Fruit fly (Drosophila melanogaster) whole organism, prepupa: ENCODE data around the gene CG7601.
A peak's percentile ranks its signal among the peaks of the same experiment; 100 is the strongest.

ENCODE experiments used
- Blimp-1 ChIP-seq: fragments of 200-800 bp; sonication (Bioruptor generic); optimal IDR thresholded peaks from 3 replicates; lab custom pipeline; 2017; ENCODE audit warnings: missing biosample characterization, missing genetic modification characterization, mild to moderate bottlenecking, moderate library complexity, missing genetic modification reagents
- CG10631 ChIP-seq: fragments of 200-800 bp; sonication (Bioruptor generic); optimal IDR thresholded peaks from 2 replicates; lab custom pipeline; 2016; ENCODE audit warnings: missing biosample characterization, missing genetic modification characterization
- CG10669 ChIP-seq: fragments of 200-800 bp; sonication (Bioruptor generic); optimal IDR thresholded peaks from 3 replicates; lab custom pipeline; 2018; ENCODE audit warnings: missing biosample characterization, mild to moderate bottlenecking, missing genetic modification characterization, moderate library complexity
- CG11294 ChIP-seq: fragments of 200-800 bp; sonication (Bioruptor generic); IDR thresholded peaks from 2 replicates; pipeline ENCODE4 v1.3.6; 2022; ENCODE audit warnings: missing biosample characterization, missing genetic modification characterization
- CG11902 ChIP-seq: fragments of 200-800 bp; sonication (Bioruptor generic); optimal IDR thresholded peaks from 3 replicates; lab custom pipeline; 2016; ENCODE audit warnings: missing biosample characterization, missing genetic modification characterization
- CG15336 ChIP-seq: fragments of 200-800 bp; sonication (Bioruptor generic); IDR thresholded peaks from 2 replicates; pipeline ENCODE4 v1.3.6; 2022; ENCODE audit warnings: missing biosample characterization, missing genetic modification characterization
- CG1621 ChIP-seq: fragments of 200-800 bp; sonication (Bioruptor generic); optimal IDR thresholded peaks from 3 replicates; lab custom pipeline; 2018; ENCODE audit warnings: missing biosample characterization, mild to moderate bottlenecking, missing genetic modification characterization
- CG31627 ChIP-seq: fragments of 200-800 bp; sonication (Bioruptor generic); optimal IDR thresholded peaks from 3 replicates; lab custom pipeline; 2016; ENCODE audit warnings: missing biosample characterization, missing genetic modification characterization
- CG34406 ChIP-seq: fragments of 200-800 bp; sonication (Bioruptor generic); optimal IDR thresholded peaks from 3 replicates; lab custom pipeline; 2016; ENCODE audit warnings: missing biosample characterization, missing genetic modification characterization
- CG6163 ChIP-seq: fragments of 200-800 bp; sonication (Bioruptor generic); IDR thresholded peaks from 3 replicates; pipeline ENCODE4 v1.3.6; 2022; ENCODE audit warnings: missing biosample characterization, missing genetic modification characterization
- CG6792 ChIP-seq: fragments of 200-800 bp; sonication (Bioruptor generic); optimal IDR thresholded peaks from 3 replicates; lab custom pipeline; 2016; ENCODE audit warnings: missing biosample characterization, missing genetic modification characterization
- CG6808 ChIP-seq: fragments of 200-800 bp; sonication (Bioruptor generic); optimal IDR thresholded peaks from 3 replicates; lab custom pipeline; 2017; ENCODE audit warnings: missing biosample characterization, missing genetic modification characterization, mild to moderate bottlenecking, moderate library complexity, missing genetic modification reagents
- CG6854 ChIP-seq: fragments of 200-800 bp; sonication (Bioruptor generic); optimal IDR thresholded peaks from 2 replicates; lab custom pipeline; 2017; ENCODE audit warnings: missing biosample characterization, mild to moderate bottlenecking, missing genetic modification characterization
- CG8119 ChIP-seq: fragments of 200-800 bp; sonication (Bioruptor generic); IDR thresholded peaks from 3 replicates; pipeline ENCODE4 v1.3.6; 2022; ENCODE audit warnings: missing biosample characterization, missing genetic modification characterization
- CG8319 ChIP-seq: fragments of 200-800 bp; sonication (Bioruptor generic); optimal IDR thresholded peaks from 3 replicates; lab custom pipeline; 2016; ENCODE audit warnings: missing biosample characterization, missing genetic modification characterization
- CG8632 ChIP-seq: fragments of 200-800 bp; sonication (Bioruptor generic); optimal IDR thresholded peaks from 3 replicates; lab custom pipeline; 2016; ENCODE audit warnings: missing biosample characterization, missing genetic modification characterization
- CG9139 ChIP-seq: fragments of 200-800 bp; sonication (Bioruptor generic); optimal IDR thresholded peaks from 3 replicates; lab custom pipeline; 2017; ENCODE audit warnings: missing biosample characterization, mild to moderate bottlenecking, missing genetic modification characterization
- Eip75B ChIP-seq: fragments of 200-800 bp; sonication (Bioruptor generic); optimal IDR thresholded peaks from 3 replicates; lab custom pipeline; 2016; ENCODE audit warnings: missing biosample characterization, missing genetic modification characterization
- Eip93F ChIP-seq: fragments of 200-800 bp; sonication (Bioruptor generic); optimal IDR thresholded peaks from 2 replicates; lab custom pipeline; 2016; ENCODE audit warnings: missing biosample characterization, mild to moderate bottlenecking, missing genetic modification characterization
- Ets21C ChIP-seq: fragments of 200-800 bp; sonication (Bioruptor generic); optimal IDR thresholded peaks from 3 replicates; lab custom pipeline; 2016; ENCODE audit warnings: missing biosample characterization, missing genetic modification characterization
- Gug ChIP-seq: fragments of 200-800 bp; sonication (Bioruptor generic); IDR thresholded peaks from 2 replicates; pipeline ENCODE4 v1.3.6; 2022; ENCODE audit warnings: missing biosample characterization, missing genetic modification characterization
- Hr38 ChIP-seq: sonication (Bioruptor generic); optimal IDR thresholded peaks from 2 replicates; lab custom pipeline; 2016; ENCODE audit warnings: missing biosample characterization, missing genetic modification characterization
- Hr4 ChIP-seq: fragments of 200-800 bp; sonication (Bioruptor generic); optimal IDR thresholded peaks from 3 replicates; lab custom pipeline; 2016; ENCODE audit warnings: missing biosample characterization, missing genetic modification characterization
- Lpt ChIP-seq: fragments of 200-800 bp; sonication (Bioruptor generic); optimal IDR thresholded peaks from 3 replicates; lab custom pipeline; 2016; ENCODE audit warnings: missing biosample characterization, missing genetic modification characterization
- Met ChIP-seq: fragments of 200-800 bp; sonication (Bioruptor generic); optimal IDR thresholded peaks from 3 replicates; lab custom pipeline; 2016; ENCODE audit warnings: missing biosample characterization, missing genetic modification characterization
- OdsH ChIP-seq: fragments of 200-800 bp; sonication (Bioruptor generic); optimal IDR thresholded peaks from 3 replicates; lab custom pipeline; 2016; ENCODE audit warnings: missing biosample characterization, missing genetic modification characterization
- Smox ChIP-seq: fragments of 200-800 bp; sonication (Bioruptor generic); optimal IDR thresholded peaks from 3 replicates; lab custom pipeline; 2016; ENCODE audit warnings: missing biosample characterization, missing genetic modification characterization
- Sox102F ChIP-seq: fragments of 200-800 bp; sonication (Bioruptor generic); optimal IDR thresholded peaks from 2 replicates; lab custom pipeline; 2016; ENCODE audit warnings: missing biosample characterization, mild to moderate bottlenecking, missing genetic modification characterization
- Sox15 ChIP-seq: fragments of 200-800 bp; sonication (Bioruptor generic); optimal IDR thresholded peaks from 3 replicates; lab custom pipeline; 2016; ENCODE audit warnings: missing biosample characterization, missing genetic modification characterization
- achi ChIP-seq: fragments of 200-800 bp; sonication (Bioruptor generic); optimal IDR thresholded peaks from 3 replicates; lab custom pipeline; 2016; ENCODE audit warnings: missing biosample characterization, missing genetic modification characterization
- cyc ChIP-seq: fragments of 200-800 bp; sonication (Bioruptor generic); optimal IDR thresholded peaks from 3 replicates; lab custom pipeline; 2016; ENCODE audit warnings: missing biosample characterization, missing genetic modification characterization
- dsx ChIP-seq: fragments of 200-800 bp; optimal IDR thresholded peaks from 3 replicates; lab custom pipeline; 2019; ENCODE audit warnings: missing biosample characterization, mild to moderate bottlenecking, missing genetic modification characterization, moderate library complexity; ENCODE audit not compliant: poor library complexity, severe bottlenecking
- eg ChIP-seq: fragments of 200-800 bp; sonication (Bioruptor generic); IDR thresholded peaks from 3 replicates; pipeline ENCODE4 v1.3.6; 2022; ENCODE audit warnings: missing biosample characterization, missing genetic modification characterization
- esn ChIP-seq: fragments of 200-800 bp; sonication (Bioruptor generic); optimal IDR thresholded peaks from 2 replicates; lab custom pipeline; 2016; ENCODE audit warnings: missing biosample characterization, mild to moderate bottlenecking, missing genetic modification characterization, moderate library complexity
- fd59A ChIP-seq: fragments of 200-800 bp; sonication (Bioruptor generic); optimal IDR thresholded peaks from 2 replicates; lab custom pipeline; 2017; ENCODE audit warnings: missing biosample characterization, mild to moderate bottlenecking, missing genetic modification characterization, missing genetic modification reagents
- fd85E ChIP-seq: fragments of 200-800 bp; sonication (Bioruptor generic); optimal IDR thresholded peaks from 3 replicates; lab custom pipeline; 2016; ENCODE audit warnings: missing biosample characterization, missing genetic modification characterization
- fkh ChIP-seq: fragments of 200-800 bp; sonication (Bioruptor generic); optimal IDR thresholded peaks from 3 replicates; lab custom pipeline; 2017; ENCODE audit warnings: missing biosample characterization, mild to moderate bottlenecking, missing genetic modification characterization, moderate library complexity
- lz ChIP-seq: fragments of 200-800 bp; sonication (Bioruptor generic); optimal IDR thresholded peaks from 3 replicates; lab custom pipeline; 2016; ENCODE audit warnings: missing biosample characterization, missing genetic modification characterization
- net ChIP-seq: fragments of 200-800 bp; sonication (Bioruptor generic); optimal IDR thresholded peaks from 3 replicates; lab custom pipeline; 2016; ENCODE audit warnings: missing biosample characterization, missing genetic modification characterization
- pdm3 ChIP-seq: fragments of 200-800 bp; sonication (Bioruptor generic); optimal IDR thresholded peaks from 3 replicates; lab custom pipeline; 2016; ENCODE audit warnings: missing biosample characterization, missing genetic modification characterization
- salr ChIP-seq, 2 experiments: fragments of 200-800 bp; sonication (Bioruptor generic); optimal IDR thresholded peaks; 3 replicates each; lab custom pipeline; 2016 to 2018; ENCODE audit warnings: missing biosample characterization in 2 of 2, missing genetic modification characterization in 2 of 2, mild to moderate bottlenecking in 1 of 2
- spab ChIP-seq: fragments of 200-800 bp; sonication (Bioruptor generic); optimal IDR thresholded peaks from 2 replicates; lab custom pipeline; 2017; ENCODE audit warnings: missing biosample characterization, mild to moderate bottlenecking, missing genetic modification characterization, missing genetic modification reagents
- ss ChIP-seq, 2 experiments: fragments of 200-800 bp; sonication (Bioruptor generic); optimal IDR thresholded peaks; 2 replicates in 1 of 2; 3 replicates in 1 of 2; lab custom pipeline; 2017 to 2018; ENCODE audit warnings: mild to moderate bottlenecking in 2 of 2, missing biosample characterization in 2 of 2, missing genetic modification characterization in 2 of 2, moderate library complexity in 1 of 2
- svp ChIP-seq: fragments of 200-800 bp; sonication (Bioruptor generic); peaks from one replicate; lab custom pipeline; 2016; ENCODE audit warnings: missing biosample characterization, missing genetic modification characterization
- topi ChIP-seq: fragments of 200-800 bp; sonication (Bioruptor generic); optimal IDR thresholded peaks from 3 replicates; lab custom pipeline; 2016; ENCODE audit warnings: missing biosample characterization, missing genetic modification characterization
- vri ChIP-seq: fragments of 200-800 bp; sonication (Bioruptor generic); optimal IDR thresholded peaks from 3 replicates; lab custom pipeline; 2016; ENCODE audit warnings: missing biosample characterization, mild to moderate bottlenecking, missing genetic modification characterization

Gene CG7601

dm6 chr3R:29748591-29749303 is 12.2 kb upstream of the CG7601 start, which contains the start of the genes ATPsyngamma and yata (continued):
- TF ChIP-seq svp (GFP tag; lab: Kevin White, UChicago), result peak; percentile 96
- TF ChIP-seq CG6854 (GFP tag; lab: Kevin White, UChicago), result peak; percentile 24
- no peak for TF ChIP-seq spab (GFP tag; lab: Kevin White, UChicago)
- no peak for TF ChIP-seq Lpt
- no peak for TF ChIP-seq achi (GFP tag; lab: Kevin White, UChicago)
- TF ChIP-seq pdm3 (GFP tag; lab: Kevin White, UChicago), result no peak
- no peak for TF ChIP-seq Eip75B (GFP tag; lab: Kevin White, UChicago)
- no peak for TF ChIP-seq OdsH (GFP tag; lab: Kevin White, UChicago)
- no peak for TF ChIP-seq Hr4
- no peak for TF ChIP-seq CG11902 (GFP tag; lab: Kevin White, UChicago)
- no peak for TF ChIP-seq Met (GFP tag; lab: Kevin White, UChicago)
- peak; percentile 98 for TF ChIP-seq vri (GFP tag; lab: Kevin White, UChicago)
- no peak for TF ChIP-seq Hr38 (GFP tag; lab: Kevin White, UChicago)
- peak; percentile 41 for TF ChIP-seq CG34406 (GFP tag; lab: Kevin White, UChicago)

DNA sequence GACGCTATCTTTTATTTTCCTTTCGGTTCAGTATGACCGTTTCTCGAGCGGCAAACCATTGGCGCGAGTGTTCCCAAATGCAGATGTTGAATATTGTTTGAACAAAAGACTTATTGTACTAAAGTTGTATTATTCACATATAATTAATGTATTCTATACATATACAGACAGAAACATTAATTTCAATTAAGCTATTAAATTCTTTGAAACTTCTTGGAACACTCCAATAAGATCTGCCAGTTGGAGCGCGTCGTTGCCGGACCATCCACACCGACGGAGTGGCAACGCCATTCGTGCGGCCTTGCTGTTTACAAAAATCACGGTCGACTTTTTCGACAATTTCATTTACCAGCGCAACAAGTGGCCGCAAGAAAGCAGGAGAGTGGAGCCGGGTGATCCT is 8.5 kb upstream of the CG7601 start, which contains the start of the genes Wdr24 and IntS11:
Gene Wdr24 (minus strand): TSS at position 37 of the 400 bp plus-strand sequence.
Gene IntS11 (plus strand): TSS at position 282 of the 400 bp plus-strand sequence.
- TF ChIP-seq topi (GFP tag; lab: Kevin White, UChicago) (peak; percentile 96), achi (GFP tag; lab: Kevin White, UChicago) (peak; percentile 89), CG15336 (GFP tag; lab: Robert Waterston, UW) (peak; percentile 94), CG8632 (GFP tag; lab: Kevin White, UChicago) (peak; percentile 92), pdm3 (GFP tag; lab: Kevin White, UChicago) (peak; percentile 97), svp (GFP tag; lab: Kevin White, UChicago) (peak; percentile 96), dsx (peak; percentile 92), CG6163 (peak; percentile 98), Sox102F (GFP tag; lab: Kevin White, UChicago) (no peak), CG10669 (GFP tag; lab: Kevin White, UChicago) (peak; percentile 100), salr (GFP tag; optimal IDR thresholded peaks at IDR 0.05; lab: Kevin White, UChicago) (peak; percentile 82 to 94), CG1621 (tag; lab: Kevin White, UChicago) (peak; percentile 91), fd85E (GFP tag; lab: Kevin White, UChicago) (no peak), eg (GFP tag; lab: Robert Waterston, UW) (peak; percentile 99), Gug (GFP tag; lab: Robert Waterston, UW) (peak; percentile 98), ss (GFP tag; optimal IDR thresholded peaks at IDR 0.05; lab: Kevin White, UChicago) (peak in 1 of 2 experiments; percentile 88), CG6792 (GFP tag; lab: Kevin White, UChicago) (peak; percentile 93), Hr38 (GFP tag; lab: Kevin White, UChicago) (peak; percentile 84), spab (GFP tag; lab: Kevin White, UChicago) (no peak), CG8319 (GFP tag; lab: Kevin White, UChicago) (peak; percentile 84), lz (peak; percentile 98), CG9139 (GFP tag; lab: Kevin White, UChicago) (no peak), Hr4 (peak; percentile 96), cyc (GFP tag; lab: Kevin White, UChicago) (peak; percentile 98), OdsH (GFP tag; lab: Kevin White, UChicago) (peak; percentile 97), CG10631 (GFP tag; lab: Kevin White, UChicago) (peak; percentile 95), CG11294 (GFP tag; lab: Robert Waterston, UW) (peak; percentile 98), Smox (no peak), CG11902 (GFP tag; lab: Kevin White, UChicago) (peak; percentile 99), fkh (no peak), CG6854 (GFP tag; lab: Kevin White, UChicago) (peak; percentile 29), net (GFP tag; lab: Kevin White, UChicago) (peak; percentile 82), CG8119 (peak; percentile 89), Sox15 (GFP tag; lab: Kevin White, UChicago) (peak; percentile 99), esn (peak; percentile 95), CG31627 (peak; percentile 98), CG34406 (GFP tag; lab: Kevin White, UChicago) (peak; percentile 94), fd59A (GFP tag; lab: Kevin White, UChicago) (peak; percentile 89), Eip93F (GFP tag; lab: Kevin White, UChicago) (no peak), Blimp-1 (peak; percentile 88), Ets21C (GFP tag; lab: Kevin White, UChicago) (peak; percentile 95), Lpt (peak; percentile 90), CG6808 (no peak)
